Fruit fly (Drosophila melanogaster) whole organism, prepupa: ENCODE data around the gene dop.

ENCODE experiments used
- CG10631 ChIP-seq: fragments of 200-800 bp; sonication (Bioruptor generic); optimal IDR thresholded peaks from 2 replicates; lab custom pipeline; 2016; ENCODE audit warnings: missing biosample characterization, missing genetic modification characterization
- CG10669 ChIP-seq: fragments of 200-800 bp; sonication (Bioruptor generic); optimal IDR thresholded peaks from 3 replicates; lab custom pipeline; 2018; ENCODE audit warnings: missing biosample characterization, mild to moderate bottlenecking, missing genetic modification characterization, moderate library complexity
- CG11294 ChIP-seq: fragments of 200-800 bp; sonication (Bioruptor generic); IDR thresholded peaks from 2 replicates; pipeline ENCODE4 v1.3.6; 2022; ENCODE audit warnings: missing biosample characterization, missing genetic modification characterization
- CG11762 ChIP-seq: fragments of 200-800 bp; sonication (Bioruptor generic); optimal IDR thresholded peaks from 3 replicates; lab custom pipeline; 2016; ENCODE audit warnings: missing biosample characterization, missing genetic modification characterization; ENCODE audit not compliant: insufficient read depth
- CG1621 ChIP-seq: fragments of 200-800 bp; sonication (Bioruptor generic); optimal IDR thresholded peaks from 3 replicates; lab custom pipeline; 2018; ENCODE audit warnings: missing biosample characterization, mild to moderate bottlenecking, missing genetic modification characterization
- CG16779 ChIP-seq: fragments of 200-800 bp; sonication (Bioruptor generic); optimal IDR thresholded peaks from 3 replicates; lab custom pipeline; 2017; ENCODE audit warnings: missing biosample characterization, mild to moderate bottlenecking, missing genetic modification characterization
- CG3032 ChIP-seq: fragments of 200-800 bp; optimal IDR thresholded peaks from 2 replicates; lab custom pipeline; 2019; ENCODE audit warnings: missing biosample characterization, mild to moderate bottlenecking, missing genetic modification characterization, moderate library complexity
- CG31627 ChIP-seq: fragments of 200-800 bp; sonication (Bioruptor generic); optimal IDR thresholded peaks from 3 replicates; lab custom pipeline; 2016; ENCODE audit warnings: missing biosample characterization, missing genetic modification characterization
- CG32006 ChIP-seq: fragments of 200-800 bp; sonication (Bioruptor generic); optimal IDR thresholded peaks from 3 replicates; lab custom pipeline; 2017; ENCODE audit warnings: missing biosample characterization, mild to moderate bottlenecking, missing genetic modification characterization
- CG34406 ChIP-seq: fragments of 200-800 bp; sonication (Bioruptor generic); optimal IDR thresholded peaks from 3 replicates; lab custom pipeline; 2016; ENCODE audit warnings: missing biosample characterization, missing genetic modification characterization
- CG4318 ChIP-seq: fragments of 200-800 bp; sonication (Bioruptor generic); optimal IDR thresholded peaks from 3 replicates; lab custom pipeline; 2017; ENCODE audit warnings: missing biosample characterization, mild to moderate bottlenecking, missing genetic modification characterization
- CG6163 ChIP-seq: fragments of 200-800 bp; sonication (Bioruptor generic); IDR thresholded peaks from 3 replicates; pipeline ENCODE4 v1.3.6; 2022; ENCODE audit warnings: missing biosample characterization, missing genetic modification characterization
- CG6276 ChIP-seq: fragments of 200-800 bp; sonication (Bioruptor generic); optimal IDR thresholded peaks from 2 replicates; lab custom pipeline; 2017; ENCODE audit warnings: missing biosample characterization, mild to moderate bottlenecking, missing genetic modification characterization
- CG6792 ChIP-seq: fragments of 200-800 bp; sonication (Bioruptor generic); optimal IDR thresholded peaks from 3 replicates; lab custom pipeline; 2016; ENCODE audit warnings: missing biosample characterization, missing genetic modification characterization
- CG6854 ChIP-seq: fragments of 200-800 bp; sonication (Bioruptor generic); optimal IDR thresholded peaks from 2 replicates; lab custom pipeline; 2017; ENCODE audit warnings: missing biosample characterization, mild to moderate bottlenecking, missing genetic modification characterization
- CG7368 ChIP-seq: fragments of 200-800 bp; sonication (Bioruptor generic); optimal IDR thresholded peaks from 3 replicates; lab custom pipeline; 2016; ENCODE audit warnings: missing biosample characterization, missing genetic modification characterization
- CG8119 ChIP-seq: fragments of 200-800 bp; sonication (Bioruptor generic); IDR thresholded peaks from 3 replicates; pipeline ENCODE4 v1.3.6; 2022; ENCODE audit warnings: missing biosample characterization, missing genetic modification characterization
- CG8319 ChIP-seq: fragments of 200-800 bp; sonication (Bioruptor generic); optimal IDR thresholded peaks from 3 replicates; lab custom pipeline; 2016; ENCODE audit warnings: missing biosample characterization, missing genetic modification characterization
- CG8632 ChIP-seq: fragments of 200-800 bp; sonication (Bioruptor generic); optimal IDR thresholded peaks from 3 replicates; lab custom pipeline; 2016; ENCODE audit warnings: missing biosample characterization, missing genetic modification characterization
- Eip75B ChIP-seq: fragments of 200-800 bp; sonication (Bioruptor generic); optimal IDR thresholded peaks from 3 replicates; lab custom pipeline; 2016; ENCODE audit warnings: missing biosample characterization, missing genetic modification characterization
- Ets21C ChIP-seq: fragments of 200-800 bp; sonication (Bioruptor generic); optimal IDR thresholded peaks from 3 replicates; lab custom pipeline; 2016; ENCODE audit warnings: missing biosample characterization, missing genetic modification characterization
- Ets96B ChIP-seq: fragments of 200-800 bp; optimal IDR thresholded peaks from 2 replicates; lab custom pipeline; 2019; ENCODE audit warnings: missing biosample characterization, mild to moderate bottlenecking, missing genetic modification characterization, moderate library complexity
- Gug ChIP-seq: fragments of 200-800 bp; sonication (Bioruptor generic); IDR thresholded peaks from 2 replicates; pipeline ENCODE4 v1.3.6; 2022; ENCODE audit warnings: missing biosample characterization, missing genetic modification characterization
- Hr38 ChIP-seq: sonication (Bioruptor generic); optimal IDR thresholded peaks from 2 replicates; lab custom pipeline; 2016; ENCODE audit warnings: missing biosample characterization, missing genetic modification characterization
- Hr39 ChIP-seq: fragments of 200-800 bp; sonication (Bioruptor generic); optimal IDR thresholded peaks from 2 replicates; lab custom pipeline; 2016; ENCODE audit warnings: missing biosample characterization, missing genetic modification characterization
- Hr4 ChIP-seq: fragments of 200-800 bp; sonication (Bioruptor generic); optimal IDR thresholded peaks from 3 replicates; lab custom pipeline; 2016; ENCODE audit warnings: missing biosample characterization, missing genetic modification characterization
- Lpt ChIP-seq: fragments of 200-800 bp; sonication (Bioruptor generic); optimal IDR thresholded peaks from 3 replicates; lab custom pipeline; 2016; ENCODE audit warnings: missing biosample characterization, missing genetic modification characterization
- Met ChIP-seq: fragments of 200-800 bp; sonication (Bioruptor generic); optimal IDR thresholded peaks from 3 replicates; lab custom pipeline; 2016; ENCODE audit warnings: missing biosample characterization, missing genetic modification characterization
- Smox ChIP-seq: fragments of 200-800 bp; sonication (Bioruptor generic); optimal IDR thresholded peaks from 3 replicates; lab custom pipeline; 2016; ENCODE audit warnings: missing biosample characterization, missing genetic modification characterization
- Sox102F ChIP-seq: fragments of 200-800 bp; sonication (Bioruptor generic); optimal IDR thresholded peaks from 2 replicates; lab custom pipeline; 2016; ENCODE audit warnings: missing biosample characterization, mild to moderate bottlenecking, missing genetic modification characterization
- Sox14 ChIP-seq: fragments of 200-800 bp; sonication (Bioruptor generic); optimal IDR thresholded peaks from 3 replicates; lab custom pipeline; 2016; ENCODE audit warnings: missing biosample characterization, missing genetic modification characterization
- Sox15 ChIP-seq: fragments of 200-800 bp; sonication (Bioruptor generic); optimal IDR thresholded peaks from 3 replicates; lab custom pipeline; 2016; ENCODE audit warnings: missing biosample characterization, missing genetic modification characterization
- achi ChIP-seq: fragments of 200-800 bp; sonication (Bioruptor generic); optimal IDR thresholded peaks from 3 replicates; lab custom pipeline; 2016; ENCODE audit warnings: missing biosample characterization, missing genetic modification characterization
- acj6 ChIP-seq: fragments of 200-800 bp; sonication (Bioruptor generic); optimal IDR thresholded peaks from 3 replicates; lab custom pipeline; 2016; ENCODE audit warnings: missing biosample characterization, missing genetic modification characterization
- cyc ChIP-seq: fragments of 200-800 bp; sonication (Bioruptor generic); optimal IDR thresholded peaks from 3 replicates; lab custom pipeline; 2016; ENCODE audit warnings: missing biosample characterization, missing genetic modification characterization
- eg ChIP-seq: fragments of 200-800 bp; sonication (Bioruptor generic); IDR thresholded peaks from 3 replicates; pipeline ENCODE4 v1.3.6; 2022; ENCODE audit warnings: missing biosample characterization, missing genetic modification characterization
- fd59A ChIP-seq: fragments of 200-800 bp; sonication (Bioruptor generic); optimal IDR thresholded peaks from 2 replicates; lab custom pipeline; 2017; ENCODE audit warnings: missing biosample characterization, mild to moderate bottlenecking, missing genetic modification characterization, missing genetic modification reagents
- fd85E ChIP-seq: fragments of 200-800 bp; sonication (Bioruptor generic); optimal IDR thresholded peaks from 3 replicates; lab custom pipeline; 2016; ENCODE audit warnings: missing biosample characterization, missing genetic modification characterization
- fkh ChIP-seq: fragments of 200-800 bp; sonication (Bioruptor generic); optimal IDR thresholded peaks from 3 replicates; lab custom pipeline; 2017; ENCODE audit warnings: missing biosample characterization, mild to moderate bottlenecking, missing genetic modification characterization, moderate library complexity
- lz ChIP-seq: fragments of 200-800 bp; sonication (Bioruptor generic); optimal IDR thresholded peaks from 3 replicates; lab custom pipeline; 2016; ENCODE audit warnings: missing biosample characterization, missing genetic modification characterization
- net ChIP-seq: fragments of 200-800 bp; sonication (Bioruptor generic); optimal IDR thresholded peaks from 3 replicates; lab custom pipeline; 2016; ENCODE audit warnings: missing biosample characterization, missing genetic modification characterization
- pdm3 ChIP-seq: fragments of 200-800 bp; sonication (Bioruptor generic); optimal IDR thresholded peaks from 3 replicates; lab custom pipeline; 2016; ENCODE audit warnings: missing biosample characterization, missing genetic modification characterization
- spab ChIP-seq: fragments of 200-800 bp; sonication (Bioruptor generic); optimal IDR thresholded peaks from 2 replicates; lab custom pipeline; 2017; ENCODE audit warnings: missing biosample characterization, mild to moderate bottlenecking, missing genetic modification characterization, missing genetic modification reagents
- ss ChIP-seq, 2 experiments: fragments of 200-800 bp; sonication (Bioruptor generic); optimal IDR thresholded peaks; 2 replicates in 1 of 2; 3 replicates in 1 of 2; lab custom pipeline; 2017 to 2018; ENCODE audit warnings: mild to moderate bottlenecking in 2 of 2, missing biosample characterization in 2 of 2, missing genetic modification characterization in 2 of 2, moderate library complexity in 1 of 2
- svp ChIP-seq: fragments of 200-800 bp; sonication (Bioruptor generic); peaks from one replicate; lab custom pipeline; 2016; ENCODE audit warnings: missing biosample characterization, missing genetic modification characterization
- vri ChIP-seq: fragments of 200-800 bp; sonication (Bioruptor generic); optimal IDR thresholded peaks from 3 replicates; lab custom pipeline; 2016; ENCODE audit warnings: missing biosample characterization, mild to moderate bottlenecking, missing genetic modification characterization

Gene dop

dm6 chr3L:15532368-15533030, 33.3 kb upstream of the dop start (continued):
- TF ChIP-seq Ets21C (GFP tag; lab: Kevin White, UChicago) (peak; percentile 27), CG8319 (GFP tag; lab: Kevin White, UChicago) (peak; percentile 3), CG4318 (GFP tag; lab: Kevin White, UChicago) (peak; percentile 45), CG31627 (peak; percentile 41), CG8632 (GFP tag; lab: Kevin White, UChicago) (no peak), CG34406 (GFP tag; lab: Kevin White, UChicago) (no peak), pdm3 (GFP tag; lab: Kevin White, UChicago) (peak; percentile 41), Hr4 (GFP tag; lab: Kevin White, UChicago) (peak; percentile 47), Lpt (GFP tag; lab: Kevin White, UChicago) (peak; percentile 31)

dm6 chr3L:15533402-15534129, 32.2 kb upstream of the dop start:
- TF ChIP-seq cyc (GFP tag; lab: Kevin White, UChicago) (peak; percentile 84), CG6276 (peak; percentile 59), fd85E (GFP tag; lab: Kevin White, UChicago) (no peak), CG4318 (GFP tag; lab: Kevin White, UChicago) (peak; percentile 20), Ets21C (GFP tag; lab: Kevin White, UChicago) (peak; percentile 79), CG7368 (GFP tag; lab: Kevin White, UChicago) (peak; percentile 73), net (GFP tag; lab: Kevin White, UChicago) (peak; percentile 50), Hr4 (GFP tag; lab: Kevin White, UChicago) (peak; percentile 72), acj6 (GFP tag; lab: Kevin White, UChicago) (peak; percentile 64), CG8319 (GFP tag; lab: Kevin White, UChicago) (peak; percentile 33), vri (GFP tag; lab: Kevin White, UChicago) (peak; percentile 82), CG11762 (peak; percentile 35), fd59A (GFP tag; lab: Kevin White, UChicago) (peak; percentile 72), Ets96B (tag; lab: Kevin White, UChicago) (peak; percentile 66), Smox (GFP tag; lab: Kevin White, UChicago) (peak; percentile 78), Eip75B (GFP tag; lab: Kevin White, UChicago) (peak; percentile 82), Sox14 (GFP tag; lab: Kevin White, UChicago) (peak; percentile 88), spab (GFP tag; lab: Kevin White, UChicago) (peak; percentile 55), CG3032 (tag; lab: Kevin White, UChicago) (peak; percentile 72), pdm3 (GFP tag; lab: Kevin White, UChicago) (peak; percentile 78), CG10631 (peak; percentile 79), CG6163 (GFP tag; lab: Robert Waterston, UW) (peak; percentile 58), ss (GFP tag; optimal IDR thresholded peaks at IDR 0.05; lab: Kevin White, UChicago) (peak; percentile 64 to 66), achi (GFP tag; lab: Kevin White, UChicago) (peak; percentile 71), svp (GFP tag; lab: Kevin White, UChicago) (peak; percentile 97), fkh (no peak), Gug (GFP tag; lab: Robert Waterston, UW) (peak; percentile 24; the same call in 1 of the 2 replicates), CG16779 (peak; percentile 47), CG1621 (tag; lab: Kevin White, UChicago) (peak; percentile 54), CG10669 (peak; percentile 63), Met (GFP tag; lab: Kevin White, UChicago) (peak; percentile 90), CG6792 (GFP tag; lab: Kevin White, UChicago) (peak; percentile 69), Lpt (GFP tag; lab: Kevin White, UChicago) (peak; percentile 64), Sox102F (GFP tag; lab: Kevin White, UChicago) (peak; percentile 80), CG6854 (GFP tag; lab: Kevin White, UChicago) (peak; percentile 16), CG31627 (peak; percentile 86), CG8119 (GFP tag; lab: Robert Waterston, UW) (peak; percentile 75), Hr38 (no peak), Sox15 (peak; percentile 40), CG34406 (GFP tag; lab: Kevin White, UChicago) (peak; percentile 53), Hr39 (GFP tag; lab: Kevin White, UChicago) (peak; percentile 89), CG11294 (no peak), eg (GFP tag; lab: Robert Waterston, UW) (peak; percentile 39; the same call in 2 of the 3 replicates), CG32006 (peak; percentile 69), lz (GFP tag; lab: Kevin White, UChicago) (peak; percentile 76)
